Fruit fly (Drosophila melanogaster) whole organism, wandering third instar larva: ENCODE measurements around the gene Cluap1.

ENCODE experiments used
- Abd-B ChIP-seq: fragments of >200 bp; optimal IDR thresholded peaks from 2 replicates; lab custom pipeline; 2017; ENCODE audit warnings: missing biosample characterization, missing genetic modification characterization
- fru ChIP-seq: fragments of 200-800 bp; sonication (Bioruptor generic); optimal IDR thresholded peaks from 3 replicates; lab custom pipeline; 2016; ENCODE audit warnings: missing biosample characterization, mild to moderate bottlenecking, missing genetic modification characterization
- pan ChIP-seq: fragments of >200 bp; optimal IDR thresholded peaks from 2 replicates; lab custom pipeline; 2017
- psq ChIP-seq: fragments of 200-800 bp; sonication (Bioruptor generic); optimal IDR thresholded peaks from 3 replicates; lab custom pipeline; 2017; ENCODE audit warnings: missing biosample characterization, mild to moderate bottlenecking, missing genetic modification characterization, moderate library complexity
- woc ChIP-seq: sonication (Bioruptor generic); optimal IDR thresholded peaks from 2 replicates; lab custom pipeline; 2016; ENCODE audit warnings: missing biosample characterization, mild to moderate bottlenecking, missing genetic modification characterization

DNA sequence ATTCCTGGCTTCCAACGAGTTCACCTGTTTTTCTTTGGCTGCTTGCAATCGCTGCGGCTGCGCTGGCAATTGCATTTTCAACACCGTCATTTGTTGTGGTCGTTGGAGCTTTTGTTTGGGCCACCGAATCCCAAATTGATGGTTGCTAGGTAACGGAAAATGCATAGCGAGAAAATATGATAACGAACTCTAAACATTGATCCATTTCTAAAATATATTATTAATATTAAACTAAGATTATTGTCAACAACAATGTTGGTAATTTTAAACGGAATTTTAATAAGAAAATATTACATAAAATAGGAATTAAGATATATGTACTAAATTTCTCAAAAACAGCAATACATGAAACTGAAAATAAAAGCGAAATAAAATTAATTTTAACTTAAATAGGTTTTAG, at the start of gene Cluap1:
- TF ChIP-seq Abd-B (GFP tag; lab: Kevin White, UChicago) (no peak), woc (GFP tag; lab: Kevin White, UChicago) (no peak), pan (lab: Kevin White, UChicago) (no peak), fru (GFP tag; lab: Kevin White, UChicago) (no peak), psq (GFP tag; lab: Kevin White, UChicago) (no peak)
